Worm (Caenorhabditis elegans): Measurements from ENCODE around the gene C49C3.4.

The C49C3.4 gene

DNA sequence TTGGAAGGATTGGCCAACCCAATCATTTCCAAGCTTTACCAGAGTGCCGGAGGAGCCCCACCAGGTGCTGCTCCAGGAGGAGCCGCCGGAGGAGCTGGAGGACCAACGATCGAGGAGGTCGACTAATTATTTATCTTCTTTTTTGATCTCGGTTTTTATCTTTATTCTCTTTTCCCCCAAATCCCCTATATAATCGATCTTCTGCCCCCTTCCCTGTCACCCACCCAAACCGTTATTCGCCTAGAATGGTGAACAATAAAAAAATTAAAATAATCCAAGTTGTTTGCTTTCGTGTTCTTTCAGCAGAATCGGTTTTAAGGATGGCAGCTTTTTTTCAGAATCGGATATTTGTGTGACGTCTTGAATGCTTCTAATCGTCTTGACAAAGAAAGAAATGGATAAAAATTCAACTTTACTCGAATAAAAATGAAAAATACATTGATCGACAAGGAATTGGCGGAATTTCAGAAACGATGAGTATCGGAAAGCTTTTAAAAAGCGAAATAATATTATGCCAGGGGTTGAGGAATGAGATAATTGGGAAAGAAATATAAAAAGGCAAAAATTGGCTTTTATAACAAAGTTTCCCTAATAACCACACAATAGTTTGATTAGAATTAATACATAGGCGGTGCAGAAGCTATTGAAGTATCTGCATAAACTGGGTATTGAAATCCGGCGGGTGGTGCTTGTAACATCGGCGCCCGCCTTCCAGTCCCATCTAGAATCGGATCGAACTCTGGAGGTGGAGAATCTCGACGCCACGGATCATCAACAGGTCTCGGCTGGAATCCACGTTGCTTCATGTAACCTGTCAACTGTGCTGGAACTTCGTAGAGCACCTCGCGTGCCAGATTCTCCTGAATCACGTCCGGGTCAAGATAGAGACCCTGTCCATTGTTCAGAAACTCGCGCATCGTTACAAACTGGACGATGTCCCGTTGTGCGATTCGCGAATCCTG is 39.3 kb upstream of the C49C3.4 start:
- no peak for TF ChIP-seq klf-2 (GFP tag; conservative IDR thresholded peaks at IDR 0.05)
- no peak for TF ChIP-seq ztf-29 (GFP tag; IDR thresholded peaks at IDR 0.05)
- TF ChIP-seq tab-1 (GFP tag; IDR thresholded peaks at IDR 0.05) = no peak
- TF ChIP-seq cog-1 (tag; optimal IDR thresholded peaks at IDR 0.05) = no peak

DNA sequence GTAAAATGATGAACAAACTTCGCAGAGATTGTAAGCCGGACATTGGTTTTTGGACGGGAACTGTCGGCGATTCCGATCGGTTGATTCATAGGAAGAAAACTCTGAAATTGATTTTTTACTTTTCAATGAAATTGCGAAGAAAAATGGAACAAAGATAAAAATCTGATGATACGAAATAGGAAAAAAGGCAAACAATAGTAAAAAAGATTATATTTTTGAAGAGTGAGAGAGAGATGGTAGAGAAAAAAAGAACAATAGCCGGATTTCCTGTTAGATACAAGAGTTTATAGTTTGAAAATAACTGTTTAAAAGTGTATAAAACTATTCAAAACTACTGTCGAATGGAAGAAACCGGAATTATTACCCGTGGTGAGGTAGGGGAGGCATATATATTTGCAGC is 36.5 kb upstream of the C49C3.4 start, which contains the start of gene nra-1:
nra-1 (minus strand) TSS at position 101 of the 400 bp plus-strand sequence.
- TF ChIP-seq tab-1 (GFP tag; IDR thresholded peaks at IDR 0.05) = no peak
- no peak for TF ChIP-seq T22C8.4 (GFP tag; IDR thresholded peaks at IDR 0.05)
- TF ChIP-seq flt-1 (GFP tag; IDR thresholded peaks at IDR 0.05) = no peak
- no peak for TF ChIP-seq ref-1 (GFP tag; conservative IDR thresholded peaks at IDR 0.05)

DNA sequence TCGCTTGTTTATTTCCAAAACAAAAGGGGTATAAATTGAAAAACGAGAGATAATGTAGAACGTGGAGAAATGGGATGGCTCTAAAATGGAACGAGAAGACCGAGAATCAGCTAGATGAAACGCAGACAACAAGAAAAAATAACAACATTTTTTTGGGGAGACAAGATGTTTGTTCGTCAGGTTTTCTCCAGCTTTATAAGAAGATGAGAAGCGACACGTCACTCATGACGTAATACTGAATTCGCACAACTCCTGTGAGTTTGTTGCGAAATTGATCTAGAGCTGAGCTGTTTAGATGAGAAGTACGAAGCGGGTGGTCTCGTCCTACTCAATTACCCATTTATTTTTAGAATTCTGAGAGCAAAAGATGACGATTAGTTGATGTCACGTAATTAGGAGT is 35.3 kb upstream of the C49C3.4 start:
- no peak for TF ChIP-seq ztf-29 (GFP tag; IDR thresholded peaks at IDR 0.05)
- TF ChIP-seq ztf-23 (GFP tag; IDR thresholded peaks at IDR 0.05) = no peak
- TF ChIP-seq flt-1 (GFP tag; IDR thresholded peaks at IDR 0.05) = no peak
- no peak for TF ChIP-seq ref-1 (GFP tag; conservative IDR thresholded peaks at IDR 0.05)
- TF ChIP-seq klf-2 (GFP tag; conservative IDR thresholded peaks at IDR 0.05) = no peak
- TF ChIP-seq T22C8.4 (GFP tag; IDR thresholded peaks at IDR 0.05) = no peak
- TF ChIP-seq tab-1 (GFP tag; IDR thresholded peaks at IDR 0.05) = no peak
- no peak for TF ChIP-seq med-1 (GFP tag; optimal IDR thresholded peaks at IDR 0.05; ENCODE audit: insufficient read depth)
- no peak for TF ChIP-seq cog-1 (tag; optimal IDR thresholded peaks at IDR 0.05)

DNA sequence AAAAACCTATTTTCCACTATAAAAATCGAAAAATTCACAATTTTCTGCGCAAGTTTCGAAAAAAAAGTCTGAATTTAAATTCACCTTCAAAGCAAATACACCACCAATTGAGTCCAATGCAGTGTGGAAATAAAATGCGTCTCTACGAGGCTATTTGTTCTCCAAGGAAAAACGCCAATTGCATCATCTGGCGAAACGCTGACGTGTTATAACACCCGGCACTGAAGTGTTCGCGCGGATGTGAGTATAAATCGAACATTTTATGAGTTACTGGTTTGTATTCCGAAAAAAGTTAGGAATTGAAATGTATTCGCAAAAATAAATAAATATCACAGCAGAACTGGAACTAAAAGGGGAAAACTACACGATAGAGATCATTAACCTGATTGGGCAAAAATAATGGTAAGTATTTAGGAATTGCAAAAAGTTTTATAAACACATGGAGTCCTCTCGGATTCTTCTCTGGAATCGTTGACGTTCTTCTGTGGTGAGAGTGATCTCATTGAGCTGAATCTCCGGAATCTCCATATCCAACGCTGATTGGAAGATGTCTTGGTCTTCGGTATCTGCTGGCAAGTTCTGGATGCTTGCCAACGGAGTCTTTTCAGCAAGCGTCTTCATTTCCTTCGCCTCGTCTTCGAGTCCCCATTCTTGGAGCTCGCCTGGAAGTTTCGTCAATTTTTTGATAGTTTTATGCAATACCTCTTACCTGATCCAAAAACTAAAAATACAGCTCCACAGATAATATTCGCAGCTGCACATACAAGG is 32.5 kb upstream of the C49C3.4 start, which contains the start of gene zipt-7.1:
zipt-7.1 (minus strand) TSS at position 232 of the 768 bp plus-strand sequence.
- no peak for TF ChIP-seq med-1 (GFP tag; optimal IDR thresholded peaks at IDR 0.05; ENCODE audit: insufficient read depth)
- TF ChIP-seq klf-2 (GFP tag; conservative IDR thresholded peaks at IDR 0.05) = no peak
- no peak for TF ChIP-seq cog-1 (tag; optimal IDR thresholded peaks at IDR 0.05)
- no peak for TF ChIP-seq ref-1 (GFP tag; conservative IDR thresholded peaks at IDR 0.05)

DNA sequence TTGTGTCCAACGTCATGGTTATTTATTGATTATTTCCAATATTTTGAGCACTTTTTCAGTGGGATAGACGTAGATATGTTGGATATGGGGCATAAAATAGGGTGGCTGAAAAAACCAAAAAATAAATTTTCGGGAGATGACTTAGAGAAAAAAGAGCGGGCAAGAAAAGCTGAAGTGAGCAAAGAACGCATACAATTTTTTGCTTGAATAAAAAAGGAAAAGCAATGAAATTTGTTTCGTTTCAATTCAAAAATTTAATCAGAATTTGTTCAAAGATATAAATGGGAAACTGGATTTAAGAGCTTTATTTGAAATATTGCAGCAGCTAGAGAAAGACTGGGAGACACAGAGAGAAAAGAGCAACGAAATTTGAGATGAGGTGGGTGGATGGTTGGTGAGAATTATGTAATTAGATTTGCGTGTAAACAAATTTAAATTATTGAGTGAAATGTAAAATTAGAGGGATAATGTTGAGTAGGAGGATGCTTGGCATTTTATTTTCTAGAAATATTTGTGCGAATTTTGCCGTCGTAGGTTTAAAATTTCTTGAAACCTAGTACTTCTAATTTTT is 28.9 kb upstream of the C49C3.4 start, which contains the start of the genes T28F3.11 and slc-17.4:
T28F3.11 (minus strand) TSS at position 51 of the 571 bp plus-strand sequence.
slc-17.4 (minus strand) TSS at position 105 of the 571 bp plus-strand sequence.
- TF ChIP-seq T22C8.4 (GFP tag; IDR thresholded peaks at IDR 0.05) = no peak
- no peak for TF ChIP-seq ztf-23 (GFP tag; IDR thresholded peaks at IDR 0.05)
- TF ChIP-seq ztf-29 (GFP tag; IDR thresholded peaks at IDR 0.05) = no peak
- no peak for TF ChIP-seq flt-1 (GFP tag; IDR thresholded peaks at IDR 0.05)
- no peak for TF ChIP-seq klf-2 (GFP tag; conservative IDR thresholded peaks at IDR 0.05)
- TF ChIP-seq cog-1 (tag; optimal IDR thresholded peaks at IDR 0.05) = no peak

DNA sequence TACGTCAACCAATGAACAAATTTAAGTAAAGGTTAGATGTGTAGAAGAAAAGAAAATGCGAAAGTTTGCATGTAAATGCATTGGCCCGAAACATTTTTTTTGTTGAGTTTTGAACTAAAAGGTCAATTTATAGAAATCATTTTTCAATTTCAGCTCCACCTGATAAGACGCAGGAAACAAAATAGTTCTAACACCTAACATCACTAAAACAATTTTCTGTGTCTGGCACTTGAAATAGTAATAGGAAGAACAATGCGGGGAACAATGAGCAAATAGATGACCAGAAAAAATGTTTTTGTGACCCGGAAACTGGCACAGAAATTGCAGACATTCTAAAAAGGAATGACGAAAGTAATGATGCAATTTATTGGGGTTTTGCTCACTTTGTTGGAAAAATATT is 28.2 kb upstream of the C49C3.4 start:
- TF ChIP-seq ztf-23 (GFP tag; IDR thresholded peaks at IDR 0.05) (no peak), tab-1 (GFP tag; IDR thresholded peaks at IDR 0.05) (no peak), ztf-29 (GFP tag; IDR thresholded peaks at IDR 0.05) (no peak), cog-1 (tag; optimal IDR thresholded peaks at IDR 0.05) (no peak), T22C8.4 (GFP tag; IDR thresholded peaks at IDR 0.05) (no peak), flt-1 (GFP tag; IDR thresholded peaks at IDR 0.05) (no peak), ref-1 (GFP tag; conservative IDR thresholded peaks at IDR 0.05) (no peak), klf-2 (GFP tag; conservative IDR thresholded peaks at IDR 0.05) (no peak), med-1 (GFP tag; optimal IDR thresholded peaks at IDR 0.05; ENCODE audit: insufficient read depth) (no peak)

DNA sequence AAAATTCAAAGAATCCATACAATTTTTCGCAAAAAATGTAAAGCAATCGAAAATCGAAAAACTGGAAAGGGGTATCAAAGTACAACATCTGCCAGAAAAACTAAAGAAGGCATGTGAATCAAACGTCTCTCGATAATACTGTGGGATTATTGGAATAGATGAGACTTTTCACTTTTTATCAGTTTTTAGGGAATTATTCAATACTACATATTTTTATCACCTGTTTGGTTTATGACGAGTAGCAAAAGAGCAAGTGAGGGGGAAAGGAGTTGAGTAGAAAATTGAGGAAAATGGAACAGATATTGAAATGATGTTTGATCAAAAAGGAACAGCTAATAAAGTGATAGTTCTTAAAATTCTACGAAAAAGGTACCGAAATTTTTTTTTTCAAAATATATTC is 27.5 kb upstream of the C49C3.4 start:
- TF ChIP-seq ztf-23 (GFP tag; IDR thresholded peaks at IDR 0.05) = no peak
- no peak for TF ChIP-seq med-1 (GFP tag; optimal IDR thresholded peaks at IDR 0.05; ENCODE audit: insufficient read depth)
- TF ChIP-seq flt-1 (GFP tag; IDR thresholded peaks at IDR 0.05) = no peak
- TF ChIP-seq ztf-29 (GFP tag; IDR thresholded peaks at IDR 0.05) = no peak
- TF ChIP-seq ref-1 (GFP tag; conservative IDR thresholded peaks at IDR 0.05) = no peak
- TF ChIP-seq klf-2 (GFP tag; conservative IDR thresholded peaks at IDR 0.05) = no peak
- TF ChIP-seq cog-1 (tag; optimal IDR thresholded peaks at IDR 0.05) = no peak
- no peak for TF ChIP-seq tab-1 (GFP tag; IDR thresholded peaks at IDR 0.05)
- TF ChIP-seq T22C8.4 (GFP tag; IDR thresholded peaks at IDR 0.05) = no peak

DNA sequence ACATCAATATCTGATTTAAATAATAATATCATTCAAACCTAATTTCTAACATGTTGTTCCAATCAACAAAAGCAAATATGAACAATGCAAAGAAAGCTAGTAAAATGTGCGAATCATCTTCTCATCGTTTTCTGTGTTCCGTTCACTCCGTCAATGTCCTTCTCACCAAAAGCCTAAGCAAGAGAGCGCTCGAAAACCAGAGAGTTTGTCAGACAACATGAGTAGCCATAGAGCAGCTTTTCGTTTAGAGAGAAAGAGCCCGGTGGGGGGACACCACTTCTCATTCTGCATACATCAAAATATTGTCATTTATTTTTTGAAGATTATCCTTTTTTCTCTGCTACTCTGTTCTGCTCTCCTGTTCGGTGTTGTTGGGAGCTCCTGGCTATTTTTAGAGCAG is 26.9 kb upstream of the C49C3.4 start:
- TF ChIP-seq ztf-29 (GFP tag; IDR thresholded peaks at IDR 0.05) (no peak), med-1 (GFP tag; optimal IDR thresholded peaks at IDR 0.05; ENCODE audit: insufficient read depth) (no peak), ztf-23 (GFP tag; IDR thresholded peaks at IDR 0.05) (no peak), klf-2 (GFP tag; conservative IDR thresholded peaks at IDR 0.05) (no peak), T22C8.4 (GFP tag; IDR thresholded peaks at IDR 0.05) (no peak), flt-1 (GFP tag; IDR thresholded peaks at IDR 0.05) (no peak), cog-1 (tag; optimal IDR thresholded peaks at IDR 0.05) (no peak)

DNA sequence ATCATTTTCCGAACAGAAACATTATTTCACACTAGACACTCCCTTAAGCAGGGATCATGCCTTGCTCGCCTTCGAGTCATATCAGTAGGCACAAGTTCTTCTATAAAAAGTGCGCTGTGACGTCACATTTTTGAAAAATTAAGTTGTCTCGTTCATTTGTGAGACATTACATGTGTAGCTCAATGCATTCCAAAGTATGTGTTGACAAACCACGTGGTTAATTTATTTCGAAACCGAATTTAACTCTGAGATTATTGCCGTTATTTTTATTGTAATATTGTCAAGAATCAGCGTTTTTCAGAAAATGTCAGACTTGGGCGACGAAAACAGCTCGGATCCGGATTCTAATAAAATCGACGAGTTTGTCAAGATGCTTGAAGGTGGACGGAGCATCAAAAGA is 26.1 kb upstream of the C49C3.4 start, which contains the start of gene T28F3.5:
T28F3.5 (plus strand) TSS at position 301 of the 400 bp plus-strand sequence.
- no peak for TF ChIP-seq ref-1 (GFP tag; conservative IDR thresholded peaks at IDR 0.05)
- TF ChIP-seq med-1 (GFP tag; optimal IDR thresholded peaks at IDR 0.05; ENCODE audit: insufficient read depth) = no peak
- no peak for TF ChIP-seq flt-1 (GFP tag; IDR thresholded peaks at IDR 0.05)
- no peak for TF ChIP-seq tab-1 (GFP tag; IDR thresholded peaks at IDR 0.05)
